Worm (Caenorhabditis elegans) whole organism, L1 larva: ENCODE results near the gene B0495.7.

Source experiments
- C16A3.4 ChIP-seq: fragments of 150-350 bp; optimal IDR thresholded peaks from 2 replicates; lab custom pipeline; 2014; ENCODE audit warnings: missing biosample characterization, missing genetic modification characterization
- F16B12.6 ChIP-seq: fragments of 150-350 bp; optimal IDR thresholded peaks from 2 replicates; lab custom pipeline; 2014; ENCODE audit warnings: missing biosample characterization, missing genetic modification characterization
- alr-1 ChIP-seq: fragments of 200-800 bp; sonication (Bioruptor generic); optimal IDR thresholded peaks from 2 replicates; lab custom pipeline; 2018; ENCODE audit warnings: borderline replicate concordance, mild to moderate bottlenecking, missing genetic modification characterization, missing compliant biosample characterization
- aly-2 ChIP-seq: fragments of 150-350 bp; optimal IDR thresholded peaks from 2 replicates; lab custom pipeline; 2014; ENCODE audit warnings: missing biosample characterization, missing genetic modification characterization
- ama-1 ChIP-seq: fragments of 150-350 bp; optimal IDR thresholded peaks from 2 replicates; lab custom pipeline; 2014
- blmp-1 ChIP-seq: fragments of 150-350 bp; optimal IDR thresholded peaks from 2 replicates; lab custom pipeline; 2014; ENCODE audit warnings: missing biosample characterization, missing genetic modification characterization
- ceh-63 ChIP-seq: fragments of 200-800 bp; sonication (Bioruptor generic); optimal IDR thresholded peaks from 2 replicates; lab custom pipeline; 2018; ENCODE audit warnings: mild to moderate bottlenecking, missing genetic modification characterization, missing compliant biosample characterization
- ceh-82 ChIP-seq, 3 experiments: fragments of 150-350 bp in 1 of 3; sonication (generic microtip) in 2 of 3; optimal IDR thresholded peaks; 2 replicates each; lab custom pipeline; 2014 to 2017; ENCODE audit warnings: missing biosample characterization in 3 of 3, missing genetic modification characterization in 3 of 3
- ces-1 ChIP-seq: fragments of 150-350 bp; optimal IDR thresholded peaks from 2 replicates; lab custom pipeline; 2014; ENCODE audit warnings: missing biosample characterization, missing genetic modification reagents, missing genetic modification characterization
- dpl-1 ChIP-seq, 3 experiments: fragments of 150-350 bp in 2 of 3; sonication (generic microtip) in 1 of 3; optimal IDR thresholded peaks; 2 replicates each; lab custom pipeline; 2014 to 2017; ENCODE audit warnings: missing biosample characterization in 3 of 3, missing genetic modification characterization in 3 of 3, missing genetic modification reagents in 3 of 3
- efl-1 ChIP-seq, 4 experiments: fragments of 150-350 bp; optimal IDR thresholded peaks in 3 of 4; peaks in 1 of 4; 1 replicate in 1 of 4; 2 replicates in 3 of 4; lab custom pipeline; 2014; ENCODE audit warnings: missing biosample characterization in 2 of 4, missing genetic modification characterization in 2 of 4, missing genetic modification reagents in 2 of 4
- egl-13 ChIP-seq: sonication (generic microtip); optimal IDR thresholded peaks from 2 replicates; lab custom pipeline; 2016; ENCODE audit warnings: missing genotype, missing genetic modification reagents, missing genetic modification characterization, missing compliant biosample characterization
- elt-3 ChIP-seq, 6 experiments: fragments of 150-350 bp in 1 of 6; sonication (generic microtip); optimal IDR thresholded peaks; 2 replicates each; lab custom pipeline; 2017 to 2018; ENCODE audit warnings: missing biosample characterization in 6 of 6, missing genetic modification characterization in 6 of 6, inconsistent platforms in 1 of 6
- ets-5 ChIP-seq: fragments of 200-800 bp; sonication (Bioruptor generic); IDR thresholded peaks from 2 replicates; pipeline ENCODE4 v1.3.6; 2022; ENCODE audit warnings: missing genetic modification characterization, missing compliant biosample characterization
- fkh-10 ChIP-seq: sonication (generic microtip); optimal IDR thresholded peaks from 2 replicates; lab custom pipeline; 2017; ENCODE audit warnings: missing biosample characterization, missing genetic modification reagents, missing genetic modification characterization
- fkh-4 ChIP-seq: sonication (generic microtip); optimal IDR thresholded peaks from 2 replicates; lab custom pipeline; 2016; ENCODE audit warnings: missing compliant biosample characterization, missing genetic modification characterization, borderline replicate concordance
- fkh-8 ChIP-seq: sonication (generic microtip); optimal IDR thresholded peaks from 2 replicates; lab custom pipeline; 2016; ENCODE audit warnings: mild to moderate bottlenecking, missing genetic modification characterization, missing compliant biosample characterization
- fos-1 ChIP-seq: fragments of 150-350 bp; optimal IDR thresholded peaks from 2 replicates; lab custom pipeline; 2014; ENCODE audit warnings: missing biosample characterization, missing genetic modification characterization
- hlh-17 ChIP-seq: fragments of 200-800 bp; sonication (Bioruptor generic); optimal IDR thresholded peaks from 2 replicates; lab custom pipeline; 2018; ENCODE audit warnings: missing genetic modification characterization, mild to moderate bottlenecking, missing compliant biosample characterization, moderate library complexity, borderline replicate concordance
- irx-1 ChIP-seq: sonication (generic microtip); optimal IDR thresholded peaks from 2 replicates; lab custom pipeline; 2016; ENCODE audit warnings: missing genetic modification characterization, missing compliant biosample characterization
- isw-1 ChIP-seq: fragments of 200-800 bp; sonication (Bioruptor generic); IDR thresholded peaks from 2 replicates; pipeline ENCODE4 v1.3.6; 2022; ENCODE audit warnings: missing genetic modification characterization, missing compliant biosample characterization
- lin-13 ChIP-seq: fragments of 150-350 bp; optimal IDR thresholded peaks from 2 replicates; lab custom pipeline; 2014; ENCODE audit warnings: missing biosample characterization, missing genetic modification reagents, missing genetic modification characterization
- lin-14 ChIP-seq: fragments of 200-800 bp; sonication (Bioruptor generic); optimal IDR thresholded peaks from 2 replicates; lab custom pipeline; 2018; ENCODE audit warnings: mild to moderate bottlenecking, missing genetic modification characterization, moderate library complexity, missing compliant biosample characterization
- lin-35 ChIP-seq, 2 experiments: fragments of 150-350 bp; optimal IDR thresholded peaks; 2 replicates each; lab custom pipeline; 2014; ENCODE audit warnings: missing biosample characterization in 2 of 2, missing genetic modification characterization in 2 of 2, missing genetic modification reagents in 2 of 2
- lin-39 ChIP-seq: fragments of 150-350 bp; optimal IDR thresholded peaks from 2 replicates; lab custom pipeline; 2014; ENCODE audit warnings: missing biosample characterization, missing genetic modification reagents, missing genetic modification characterization
- lsy-2 ChIP-seq, 2 experiments: fragments of 150-350 bp; optimal IDR thresholded peaks; 2 replicates each; lab custom pipeline; 2014; ENCODE audit warnings: missing biosample characterization in 2 of 2, missing genetic modification characterization in 2 of 2
- mef-2 ChIP-seq: fragments of 150-350 bp; optimal IDR thresholded peaks from 2 replicates; lab custom pipeline; 2014; ENCODE audit warnings: missing biosample characterization, missing genetic modification characterization
- mep-1 ChIP-seq: fragments of 150-350 bp; optimal IDR thresholded peaks from 2 replicates; lab custom pipeline; 2014; ENCODE audit warnings: missing biosample characterization, missing genetic modification characterization
- nhr-11 ChIP-seq: fragments of 150-350 bp; optimal IDR thresholded peaks from 2 replicates; lab custom pipeline; 2014; ENCODE audit warnings: missing biosample characterization, missing genetic modification characterization
- nhr-28 ChIP-seq: fragments of 150-350 bp; optimal IDR thresholded peaks from 2 replicates; lab custom pipeline; 2014; ENCODE audit warnings: missing biosample characterization, missing genetic modification characterization
- nhr-47 ChIP-seq: sonication (generic microtip); optimal IDR thresholded peaks from 2 replicates; lab custom pipeline; 2016; ENCODE audit warnings: mild to moderate bottlenecking, missing genetic modification characterization, moderate library complexity, missing compliant biosample characterization
- nhr-71 ChIP-seq: sonication (generic microtip); optimal IDR thresholded peaks from 2 replicates; lab custom pipeline; 2016; ENCODE audit warnings: mild to moderate bottlenecking, missing genetic modification characterization, moderate library complexity, missing compliant biosample characterization
- nhr-76 ChIP-seq: sonication (generic microtip); optimal IDR thresholded peaks from 2 replicates; lab custom pipeline; 2017; ENCODE audit warnings: missing biosample characterization, missing genetic modification characterization
- nhr-77 ChIP-seq: fragments of 150-350 bp; optimal IDR thresholded peaks from 2 replicates; lab custom pipeline; 2014; ENCODE audit warnings: missing biosample characterization, missing genetic modification characterization
- nhr-84 ChIP-seq: sonication (generic microtip); optimal IDR thresholded peaks from 2 replicates; lab custom pipeline; 2017; ENCODE audit warnings: missing biosample characterization, missing genetic modification characterization
- nhr-85 ChIP-seq: sonication (generic microtip); peaks from one replicate; lab custom pipeline; 2016; ENCODE audit warnings: missing genetic modification characterization, inconsistent platforms, missing compliant biosample characterization
- nhr-90 ChIP-seq: sonication (generic microtip); optimal IDR thresholded peaks from 2 replicates; lab custom pipeline; 2016; ENCODE audit warnings: mild to moderate bottlenecking, missing genetic modification characterization, missing compliant biosample characterization; ENCODE audit not compliant: poor library complexity
- pqm-1 ChIP-seq: sonication (generic microtip); optimal IDR thresholded peaks from 3 replicates; lab custom pipeline; 2017; ENCODE audit warnings: missing biosample characterization, missing genetic modification characterization
- rnt-1 ChIP-seq: sonication (generic microtip); optimal IDR thresholded peaks from 2 replicates; lab custom pipeline; 2016; ENCODE audit warnings: mild to moderate bottlenecking, missing genetic modification characterization, moderate library complexity, missing compliant biosample characterization
- skn-1 ChIP-seq: fragments of 150-350 bp; optimal IDR thresholded peaks from 2 replicates; lab custom pipeline; 2014; ENCODE audit warnings: missing biosample characterization, missing genetic modification characterization
- snu-23 ChIP-seq: sonication (generic microtip); optimal IDR thresholded peaks from 2 replicates; lab custom pipeline; 2016; ENCODE audit warnings: missing genetic modification characterization, missing compliant biosample characterization
- sptf-1 ChIP-seq: fragments of 150-350 bp; optimal IDR thresholded peaks from 2 replicates; lab custom pipeline; 2014; ENCODE audit warnings: missing biosample characterization, missing genetic modification characterization
- sup-37 ChIP-seq: fragments of 200-800 bp; sonication (Bioruptor generic); optimal IDR thresholded peaks from 2 replicates; lab custom pipeline; 2018; ENCODE audit warnings: mild to moderate bottlenecking, missing genetic modification characterization, missing compliant biosample characterization
- swsn-7 ChIP-seq: sonication (generic microtip); optimal IDR thresholded peaks from 2 replicates; lab custom pipeline; 2016; ENCODE audit warnings: missing genetic modification characterization, missing compliant biosample characterization
- tlp-1 ChIP-seq: fragments of 150-350 bp; optimal IDR thresholded peaks from 2 replicates; lab custom pipeline; 2014; ENCODE audit warnings: missing biosample characterization, missing genetic modification characterization
- unc-130 ChIP-seq: fragments of 150-350 bp; optimal IDR thresholded peaks from 2 replicates; lab custom pipeline; 2017; ENCODE audit warnings: missing biosample characterization, missing genetic modification characterization, inconsistent platforms
- unc-62 ChIP-seq: fragments of 150-350 bp; optimal IDR thresholded peaks from 2 replicates; lab custom pipeline; 2014; ENCODE audit warnings: missing biosample characterization, missing genetic modification reagents, missing genetic modification characterization
- unc-98 ChIP-seq: fragments of 200-800 bp; sonication (Bioruptor generic); IDR thresholded peaks from 2 replicates; pipeline ENCODE4 v1.3.6; 2022; ENCODE audit warnings: missing genetic modification characterization, missing compliant biosample characterization
- vab-15 ChIP-seq: sonication (generic microtip); optimal IDR thresholded peaks from 2 replicates; lab custom pipeline; 2017; ENCODE audit warnings: missing genotype, mild to moderate bottlenecking, missing genetic modification characterization, missing compliant biosample characterization
- xbp-1 ChIP-seq: sonication (generic microtip); optimal IDR thresholded peaks from 2 replicates; lab custom pipeline; 2016; ENCODE audit warnings: missing genetic modification characterization, missing compliant biosample characterization
- zip-4 ChIP-seq: fragments of 200-800 bp; sonication (Bioruptor generic); optimal IDR thresholded peaks from 2 replicates; lab custom pipeline; 2018; ENCODE audit warnings: mild to moderate bottlenecking, missing genetic modification characterization, moderate library complexity, missing compliant biosample characterization

The B0495.7 gene

ce11 chrII:7704387-7704786 is 646 bp downstream of the B0495.7 start:
- no peak for TF ChIP-seq nhr-85 (tag; lab: Kevin White, UChicago)
- TF ChIP-seq isw-1 = no peak
- no peak for TF ChIP-seq nhr-77 (tag; lab: Kevin White, UChicago)
- no peak for TF ChIP-seq xbp-1 (tag; lab: Kevin White, UChicago)
- TF ChIP-seq unc-62 (GFP tag; lab: Kevin White, UChicago) = no peak
- TF ChIP-seq ces-1 = no peak
- no peak for TF ChIP-seq fkh-8 (tag; lab: Kevin White, UChicago)
- TF ChIP-seq lsy-2 (tag; optimal IDR thresholded peaks at IDR 0.05; lab: Kevin White, UChicago) = no peak
- TF ChIP-seq sptf-1 (tag; lab: Kevin White, UChicago) = no peak
- no peak for TF ChIP-seq fos-1 (tag; lab: Kevin White, UChicago)
- TF ChIP-seq vab-15 (tag; lab: Kevin White, UChicago) = no peak
- no peak for TF ChIP-seq fkh-4 (tag; lab: Kevin White, UChicago)
- TF ChIP-seq egl-13 (tag; lab: Kevin White, UChicago) = no peak
- TF ChIP-seq alr-1 (tag; lab: Kevin White, UChicago) = no peak
- no peak for TF ChIP-seq unc-98 (GFP tag; lab: Robert Waterston, UW)
- TF ChIP-seq lin-39 (tag; lab: Kevin White, UChicago) = no peak
- TF ChIP-seq nhr-28 (tag; lab: Kevin White, UChicago) = no peak
- no peak for TF ChIP-seq lin-13 (GFP tag; lab: Kevin White, UChicago)

ce11 chrII:7699009-7699408 is 6.0 kb downstream of the B0495.7 start, which contains the start of the genes moa-2 and cdk-11.1:
moa-2 (minus strand) TSS chrII:7699033.
cdk-11.1 (plus strand) TSS chrII:7699235.
- TF ChIP-seq lsy-2 (tag; optimal IDR thresholded peaks at IDR 0.05; lab: Kevin White, UChicago) (peak; percentile 88 to 98), blmp-1 (tag; lab: Kevin White, UChicago) (peak; percentile 34), lin-14 (no peak), C16A3.4 (tag; lab: Kevin White, UChicago) (peak; percentile 45), nhr-76 (no peak), F16B12.6 (peak; percentile 78), ets-5 (GFP tag; lab: Robert Waterston, UW) (no peak), nhr-84 (tag; lab: Kevin White, UChicago) (no peak), aly-2 (tag; lab: Kevin White, UChicago) (no peak), mep-1 (peak; percentile 53), nhr-85 (tag; lab: Kevin White, UChicago) (no peak), ceh-63 (GFP tag; lab: Kevin White, UChicago) (no peak), lin-35 (GFP tag; optimal IDR thresholded peaks at IDR 0.05; lab: Kevin White, UChicago) (peak; percentile 33 to 50), nhr-11 (no peak), ama-1 (lab: Kevin White, UChicago) (no peak), sup-37 (GFP tag; lab: Kevin White, UChicago) (no peak), zip-4 (GFP tag; lab: Kevin White, UChicago) (no peak), efl-1 (optimal IDR thresholded peaks at IDR 0.05; lab: Kevin White, UChicago) (peak; percentile 5 to 37), efl-1 (GFP tag; optimal IDR thresholded peaks at IDR 0.05 in 1 of 2; lab: Kevin White, UChicago) (peak in 1 of 2 experiments; percentile 38), vab-15 (tag; lab: Kevin White, UChicago) (no peak), irx-1 (no peak), egl-13 (tag; lab: Kevin White, UChicago) (no peak), swsn-7 (tag; lab: Kevin White, UChicago) (no peak), rnt-1 (tag; lab: Kevin White, UChicago) (no peak), pqm-1 (no peak), nhr-47 (tag; lab: Kevin White, UChicago) (no peak), fkh-10 (GFP tag; lab: Kevin White, UChicago) (no peak), snu-23 (GFP tag; lab: Kevin White, UChicago) (peak; percentile 14), skn-1 (tag; lab: Kevin White, UChicago) (peak; percentile 40), elt-3 (tag; optimal IDR thresholded peaks at IDR 0.05; lab: Kevin White, UChicago) (peak in 1 of 6 experiments; percentile 15), nhr-90 (tag; lab: Kevin White, UChicago) (no peak), lin-13 (GFP tag; lab: Kevin White, UChicago) (no peak), ceh-82 (tag; optimal IDR thresholded peaks at IDR 0.05; lab: Kevin White, UChicago) (peak in 1 of 3 experiments; percentile 1), xbp-1 (tag; lab: Kevin White, UChicago) (no peak), hlh-17 (GFP tag; lab: Kevin White, UChicago) (no peak), unc-130 (tag; lab: Kevin White, UChicago) (peak; percentile 66), alr-1 (tag; lab: Kevin White, UChicago) (no peak), nhr-71 (tag; lab: Kevin White, UChicago) (no peak), mef-2 (tag; lab: Kevin White, UChicago) (no peak), tlp-1 (tag; lab: Kevin White, UChicago) (no peak), dpl-1 (GFP tag; optimal IDR thresholded peaks at IDR 0.05; lab: Kevin White, UChicago) (peak; percentile 18 to 51 (median 30))
